Worm (Caenorhabditis elegans) whole organism, L3 larva: ENCODE data around the gene gpa-18.

Source experiments
- ZK546.5 ChIP-seq: sonication (generic microtip); optimal IDR thresholded peaks from 2 replicates; lab custom pipeline; 2017; ENCODE audit warnings: missing biosample characterization, missing genetic modification characterization
- ama-1 ChIP-seq: fragments of 150-350 bp; optimal IDR thresholded peaks from 2 replicates; lab custom pipeline; 2018
- ceh-9 ChIP-seq: sonication (generic microtip); optimal IDR thresholded peaks from 2 replicates; lab custom pipeline; 2018; ENCODE audit warnings: missing biosample characterization, missing genetic modification characterization
- fos-1 ChIP-seq: fragments of 150-350 bp; optimal IDR thresholded peaks from 2 replicates; lab custom pipeline; 2014; ENCODE audit warnings: missing biosample characterization, missing genetic modification characterization
- lin-39 ChIP-seq: fragments of 150-350 bp; optimal IDR thresholded peaks from 2 replicates; lab custom pipeline; 2018; ENCODE audit warnings: missing biosample characterization, missing genetic modification reagents, missing genetic modification characterization
- nfya-1 ChIP-seq: sonication (generic microtip); optimal IDR thresholded peaks from 2 replicates; lab custom pipeline; 2017; ENCODE audit warnings: missing genetic modification characterization, mild to moderate bottlenecking, missing compliant biosample characterization, antibody characterized with exemption, moderate library complexity; ENCODE audit not compliant: insufficient read depth
- nhr-25 ChIP-seq: sonication (generic microtip); optimal IDR thresholded peaks from 2 replicates; lab custom pipeline; 2017; ENCODE audit warnings: missing biosample characterization, missing genetic modification characterization
- nhr-28 ChIP-seq: fragments of 150-350 bp; optimal IDR thresholded peaks from 2 replicates; lab custom pipeline; 2014; ENCODE audit warnings: missing biosample characterization, missing genetic modification characterization
- pqm-1 ChIP-seq: fragments of 150-350 bp; optimal IDR thresholded peaks from 2 replicates; lab custom pipeline; 2017; ENCODE audit warnings: missing biosample characterization, missing genetic modification characterization, inconsistent platforms
- tbx-2 ChIP-seq: sonication (generic microtip); optimal IDR thresholded peaks from 2 replicates; lab custom pipeline; 2016; ENCODE audit warnings: mild to moderate bottlenecking, missing genetic modification characterization, missing compliant biosample characterization
- unc-62 ChIP-seq: fragments of 150-350 bp; sonication (generic microtip); optimal IDR thresholded peaks from 4 replicates; lab custom pipeline; 2014; ENCODE audit warnings: missing biosample characterization, missing genetic modification reagents, missing genetic modification characterization
- ztf-11 ChIP-seq: fragments of 150-350 bp; optimal IDR thresholded peaks from 2 replicates; lab custom pipeline; 2014; ENCODE audit warnings: missing biosample characterization, missing genetic modification characterization
- ztf-4 ChIP-seq: fragments of 150-350 bp; optimal IDR thresholded peaks from 2 replicates; lab custom pipeline; 2014; ENCODE audit warnings: missing biosample characterization, missing genetic modification characterization

DNA sequence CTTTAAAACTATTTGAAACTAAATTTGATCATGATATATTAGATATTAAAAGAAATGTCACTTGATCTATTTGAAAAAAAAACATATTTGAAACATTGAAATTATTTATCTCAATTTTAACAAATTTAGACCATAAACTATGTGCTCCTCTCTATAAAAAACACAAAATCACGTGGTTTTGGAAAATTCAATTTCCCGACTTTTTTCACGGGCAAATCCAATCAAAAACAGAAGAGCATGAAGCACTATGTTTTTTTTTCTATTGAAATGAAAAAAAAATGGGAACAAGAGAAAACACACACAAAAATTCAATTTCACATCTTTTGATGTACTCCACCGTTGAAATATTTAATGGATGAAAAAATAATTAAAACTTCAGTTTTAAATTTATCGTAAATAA is 56.2 kb downstream of the gpa-18 start:
- TF ChIP-seq ama-1 (lab: Kevin White, UChicago), result no peak
- no peak for TF ChIP-seq unc-62 (GFP tag; lab: Kevin White, UChicago)
- TF ChIP-seq nhr-25 (tag; lab: Kevin White, UChicago), result no peak
- no peak for TF ChIP-seq tbx-2 (tag; lab: Kevin White, UChicago)
- TF ChIP-seq ceh-9 (tag; lab: Kevin White, UChicago), result no peak
- TF ChIP-seq fos-1 (tag; lab: Kevin White, UChicago), result no peak
- no peak for TF ChIP-seq lin-39 (tag; lab: Kevin White, UChicago)
- no peak for TF ChIP-seq ztf-11 (tag; lab: Kevin White, UChicago)
- no peak for TF ChIP-seq nfya-1 (tag; lab: Kevin White, UChicago)
- TF ChIP-seq ztf-4, result no peak
- no peak for TF ChIP-seq pqm-1
- TF ChIP-seq ZK546.5 (tag; lab: Kevin White, UChicago), result no peak
- TF ChIP-seq nhr-28 (tag; lab: Kevin White, UChicago), result no peak
